Worm (Caenorhabditis elegans) whole organism, early embryonic: ENCODE results near the gene K12H6.6.

ENCODE experiments used
- ama-1 ChIP-seq: fragments of 150-350 bp; optimal IDR thresholded peaks from 2 replicates; lab custom pipeline; 2014
- ceh-13 ChIP-seq: fragments of 200-800 bp; sonication (Bioruptor generic); optimal IDR thresholded peaks from 2 replicates; lab custom pipeline; 2018; ENCODE audit warnings: mild to moderate bottlenecking, missing genetic modification characterization, missing compliant biosample characterization
- hnd-1 ChIP-seq: sonication (generic microtip); optimal IDR thresholded peaks from 2 replicates; lab custom pipeline; 2016; ENCODE audit warnings: missing genetic modification characterization, missing compliant biosample characterization
- sea-1 ChIP-seq: fragments of 200-800 bp; sonication (Bioruptor generic); conservative IDR thresholded peaks from 2 replicates; pipeline ENCODE4 v1.3.6; 2022; ENCODE audit warnings: missing genetic modification characterization, missing compliant biosample characterization

DNA sequence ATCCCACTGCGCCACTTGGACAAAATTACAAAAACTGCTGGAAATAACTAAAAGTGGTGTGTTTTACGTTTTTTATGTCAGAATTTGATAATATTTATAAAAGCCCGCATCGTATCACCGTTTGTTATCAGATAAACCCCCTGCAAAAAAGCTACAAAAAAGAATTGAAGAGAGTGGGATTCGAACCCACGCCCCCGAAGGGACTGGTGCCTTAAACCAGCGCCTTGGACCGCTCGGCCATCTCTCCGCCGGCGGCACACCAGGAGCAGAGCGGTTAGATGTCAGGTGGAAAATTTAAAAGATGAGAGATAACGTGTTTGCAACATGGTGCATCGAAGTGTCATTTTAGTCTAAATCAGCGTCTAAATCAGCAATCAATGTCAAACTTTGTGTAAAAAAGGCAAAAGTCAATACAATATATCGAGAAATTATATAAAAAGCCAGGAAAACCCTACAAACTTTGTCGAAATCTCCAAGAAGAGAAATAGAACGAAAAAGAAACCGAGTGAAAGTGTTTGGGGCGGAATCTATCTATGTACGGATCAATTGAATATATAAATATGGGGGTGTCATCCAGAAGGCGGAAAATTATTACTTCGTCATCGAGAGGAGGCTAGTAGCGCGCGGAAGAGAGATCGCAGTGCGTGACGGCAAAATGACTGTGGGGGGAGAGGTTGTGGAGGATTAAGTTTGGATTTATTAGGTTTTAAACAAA, 30.5 kb upstream of the K12H6.6 start:
- TF ChIP-seq ama-1 (lab: Kevin White, UChicago) = no peak
- no peak for TF ChIP-seq sea-1 (GFP tag; lab: Robert Waterston, UW)
- TF ChIP-seq ceh-13 (GFP tag; lab: Kevin White, UChicago) = no peak
- no peak for TF ChIP-seq hnd-1
